Worm (Caenorhabditis elegans) whole organism, late embryonic: Measurements from ENCODE around the gene daf-9.

Experiments
- C38D4.7 ChIP-seq: fragments of 200-800 bp; sonication (Bioruptor generic); optimal IDR thresholded peaks from 2 replicates; lab custom pipeline; 2018; ENCODE audit warnings: mild to moderate bottlenecking, missing genetic modification characterization, moderate library complexity, missing compliant biosample characterization
- K02D7.2 ChIP-seq: sonication (generic microtip); optimal IDR thresholded peaks from 2 replicates; lab custom pipeline; 2017; ENCODE audit warnings: mild to moderate bottlenecking, missing genetic modification characterization, missing compliant biosample characterization
- K09A11.1 ChIP-seq: sonication (generic microtip); optimal IDR thresholded peaks from 2 replicates; lab custom pipeline; 2017; ENCODE audit warnings: antibody characterized with exemption, mild to moderate bottlenecking, missing genetic modification characterization, missing compliant biosample characterization; ENCODE audit not compliant: insufficient read depth
- ahr-1 ChIP-seq: sonication (generic microtip); optimal IDR thresholded peaks from 2 replicates; lab custom pipeline; 2016; ENCODE audit warnings: missing genetic modification characterization, missing compliant biosample characterization
- ama-1 ChIP-seq: fragments of 150-350 bp; optimal IDR thresholded peaks from 2 replicates; lab custom pipeline; 2014
- ceh-14 ChIP-seq: sonication (generic microtip); optimal IDR thresholded peaks from 2 replicates; lab custom pipeline; 2016; ENCODE audit warnings: missing genotype, missing genetic modification characterization, missing compliant biosample characterization
- ceh-22 ChIP-seq: sonication (generic microtip); optimal IDR thresholded peaks from 2 replicates; lab custom pipeline; 2017; ENCODE audit warnings: missing biosample characterization, missing genetic modification characterization
- ceh-24 ChIP-seq: sonication (generic microtip); optimal IDR thresholded peaks from 2 replicates; lab custom pipeline; 2016; ENCODE audit warnings: mild to moderate bottlenecking, missing genetic modification characterization, missing compliant biosample characterization
- ceh-31 ChIP-seq: sonication (generic microtip); optimal IDR thresholded peaks from 2 replicates; lab custom pipeline; 2016; ENCODE audit warnings: missing genetic modification characterization, missing compliant biosample characterization
- ceh-34 ChIP-seq: sonication (generic microtip); optimal IDR thresholded peaks from 2 replicates; lab custom pipeline; 2016; ENCODE audit warnings: mild to moderate bottlenecking, missing genetic modification characterization, missing compliant biosample characterization
- ceh-6 ChIP-seq: fragments of 200-800 bp; sonication (Bioruptor generic); optimal IDR thresholded peaks from 2 replicates; lab custom pipeline; 2018; ENCODE audit warnings: mild to moderate bottlenecking, missing genetic modification characterization, missing compliant biosample characterization
- dmd-4 ChIP-seq: sonication (generic microtip); optimal IDR thresholded peaks from 2 replicates; lab custom pipeline; 2016; ENCODE audit warnings: borderline replicate concordance, missing genetic modification characterization, missing compliant biosample characterization
- dve-1 ChIP-seq: sonication (generic microtip); optimal IDR thresholded peaks from 2 replicates; lab custom pipeline; 2017; ENCODE audit warnings: antibody characterized with exemption, mild to moderate bottlenecking, missing genetic modification characterization, missing compliant biosample characterization
- elt-2 ChIP-seq: sonication (generic microtip); optimal IDR thresholded peaks from 2 replicates; lab custom pipeline; 2016; ENCODE audit warnings: missing genetic modification reagents, missing genetic modification characterization, missing compliant biosample characterization
- ets-4 ChIP-seq: sonication (generic microtip); optimal IDR thresholded peaks from 2 replicates; lab custom pipeline; 2016; ENCODE audit warnings: missing genetic modification characterization, missing compliant biosample characterization
- eyg-1 ChIP-seq: sonication (generic microtip); optimal IDR thresholded peaks from 2 replicates; lab custom pipeline; 2016; ENCODE audit warnings: missing genotype, missing genetic modification characterization, missing compliant biosample characterization
- fkh-10 ChIP-seq: fragments of 150-350 bp; optimal IDR thresholded peaks from 2 replicates; lab custom pipeline; 2014; ENCODE audit warnings: missing biosample characterization, missing genetic modification reagents, missing genetic modification characterization
- gmeb-2 ChIP-seq: sonication (generic microtip); optimal IDR thresholded peaks from 2 replicates; lab custom pipeline; 2016; ENCODE audit warnings: missing genetic modification characterization, inconsistent platforms, missing compliant biosample characterization
- hlh-13 ChIP-seq: fragments of 200-800 bp; sonication (Bioruptor generic); optimal IDR thresholded peaks from 2 replicates; lab custom pipeline; 2018; ENCODE audit warnings: mild to moderate bottlenecking, missing genetic modification characterization, missing compliant biosample characterization
- hlh-15 ChIP-seq: sonication (generic microtip); optimal IDR thresholded peaks from 2 replicates; lab custom pipeline; 2016; ENCODE audit warnings: missing genetic modification characterization, missing compliant biosample characterization
- hlh-30 ChIP-seq: sonication (generic microtip); optimal IDR thresholded peaks from 2 replicates; lab custom pipeline; 2017; ENCODE audit warnings: antibody characterized with exemption, missing genetic modification characterization, missing compliant biosample characterization; ENCODE audit not compliant: insufficient read depth
- hlh-6 ChIP-seq: sonication (generic microtip); optimal IDR thresholded peaks from 2 replicates; lab custom pipeline; 2016; ENCODE audit warnings: missing genotype, missing genetic modification characterization, missing compliant biosample characterization
- madf-2 ChIP-seq: sonication (generic microtip); optimal IDR thresholded peaks from 2 replicates; lab custom pipeline; 2017; ENCODE audit warnings: missing genetic modification characterization, missing compliant biosample characterization
- mec-3 ChIP-seq: sonication (generic microtip); optimal IDR thresholded peaks from 2 replicates; lab custom pipeline; 2016; ENCODE audit warnings: borderline replicate concordance, missing genetic modification characterization, missing compliant biosample characterization
- odd-2 ChIP-seq: sonication (generic microtip); optimal IDR thresholded peaks from 2 replicates; lab custom pipeline; 2017; ENCODE audit warnings: antibody characterized with exemption, mild to moderate bottlenecking, missing genetic modification characterization, missing compliant biosample characterization
- pag-3 ChIP-seq: sonication (generic microtip); optimal IDR thresholded peaks from 2 replicates; lab custom pipeline; 2016; ENCODE audit warnings: missing compliant biosample characterization, missing genetic modification characterization, borderline replicate concordance
- pax-1 ChIP-seq: fragments of 150-350 bp; optimal IDR thresholded peaks from 2 replicates; lab custom pipeline; 2014; ENCODE audit warnings: missing biosample characterization, missing genetic modification characterization
- pha-2 ChIP-seq: sonication (generic microtip); optimal IDR thresholded peaks from 2 replicates; lab custom pipeline; 2017; ENCODE audit warnings: mild to moderate bottlenecking, missing genetic modification characterization, missing compliant biosample characterization
- pha-4 ChIP-seq: fragments of 150-350 bp; optimal IDR thresholded peaks from 2 replicates; lab custom pipeline; 2018; ENCODE audit warnings: missing biosample characterization, missing genetic modification reagents, missing genetic modification characterization
- ref-2 ChIP-seq: sonication (generic microtip); optimal IDR thresholded peaks from 2 replicates; lab custom pipeline; 2016; ENCODE audit warnings: missing genetic modification characterization, missing compliant biosample characterization
- sdc-2 ChIP-seq: sonication (generic microtip); optimal IDR thresholded peaks from 2 replicates; lab custom pipeline; 2016; ENCODE audit warnings: missing genotype, missing genetic modification characterization, missing compliant biosample characterization
- sox-2 ChIP-seq: fragments of 200-800 bp; sonication (Bioruptor generic); IDR thresholded peaks from 2 replicates; pipeline ENCODE4 v1.3.6; 2022; ENCODE audit warnings: missing genetic modification reagents, missing genetic modification characterization, missing compliant biosample characterization
- tbx-2 ChIP-seq: sonication (generic microtip); optimal IDR thresholded peaks from 2 replicates; lab custom pipeline; 2016; ENCODE audit warnings: missing genetic modification characterization, missing compliant biosample characterization
- ttx-3 ChIP-seq: sonication (generic microtip); optimal IDR thresholded peaks from 2 replicates; lab custom pipeline; 2016; ENCODE audit warnings: missing genetic modification reagents, missing genetic modification characterization, missing compliant biosample characterization
- unc-3 ChIP-seq, 2 experiments: fragments of 200-800 bp in 1 of 2; sonication (Bioruptor generic) in 1 of 2; sonication (generic microtip) in 1 of 2; conservative IDR thresholded peaks in 1 of 2; optimal IDR thresholded peaks in 1 of 2; 2 replicates each; pipeline versions ENCODE4 v1.3.6 to Lab custom; 2016 to 2022; ENCODE audit warnings: missing compliant biosample characterization in 2 of 2, missing genetic modification characterization in 2 of 2, missing genetic modification reagents in 1 of 2
- unc-42 ChIP-seq: sonication (generic microtip); optimal IDR thresholded peaks from 2 replicates; lab custom pipeline; 2016; ENCODE audit warnings: missing genotype, missing genetic modification characterization, missing compliant biosample characterization
- unc-55 ChIP-seq: sonication (generic microtip); optimal IDR thresholded peaks from 2 replicates; lab custom pipeline; 2017; ENCODE audit warnings: missing biosample characterization, missing genetic modification reagents, missing genetic modification characterization
- unc-86 ChIP-seq: sonication (generic microtip); optimal IDR thresholded peaks from 2 replicates; lab custom pipeline; 2016; ENCODE audit warnings: missing genetic modification characterization, missing compliant biosample characterization
- ztf-16 ChIP-seq: sonication (generic microtip); optimal IDR thresholded peaks from 2 replicates; lab custom pipeline; 2017; ENCODE audit warnings: missing genetic modification characterization, missing compliant biosample characterization

Gene daf-9

DNA sequence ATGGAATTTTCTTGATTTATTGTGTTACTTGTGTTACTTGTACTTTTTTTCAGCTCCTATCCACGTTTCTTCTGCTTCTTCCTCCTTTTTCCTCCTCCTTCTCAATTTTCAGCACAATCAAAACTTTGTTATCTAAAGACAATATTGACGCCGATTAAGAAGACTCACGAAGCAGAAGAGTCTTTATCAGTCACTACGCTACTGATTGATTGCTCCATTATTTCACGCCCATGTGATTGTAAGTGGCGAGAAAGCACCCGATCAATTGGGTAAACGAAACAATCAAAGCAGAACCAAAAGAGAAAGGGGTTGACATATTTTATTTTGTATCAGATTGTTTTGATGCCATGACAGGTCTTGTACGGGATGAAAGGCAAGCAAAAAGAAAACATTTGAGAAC lies 27.5 kb upstream of the daf-9 start, which contains the start of gene T25B2.2:
Gene T25B2.2 (plus strand): TSS at position 392 of the 400 bp plus-strand sequence.
- TF ChIP-seq ceh-14 (no peak), elt-2 (tag; lab: Kevin White, UChicago) (peak; percentile 88)

DNA sequence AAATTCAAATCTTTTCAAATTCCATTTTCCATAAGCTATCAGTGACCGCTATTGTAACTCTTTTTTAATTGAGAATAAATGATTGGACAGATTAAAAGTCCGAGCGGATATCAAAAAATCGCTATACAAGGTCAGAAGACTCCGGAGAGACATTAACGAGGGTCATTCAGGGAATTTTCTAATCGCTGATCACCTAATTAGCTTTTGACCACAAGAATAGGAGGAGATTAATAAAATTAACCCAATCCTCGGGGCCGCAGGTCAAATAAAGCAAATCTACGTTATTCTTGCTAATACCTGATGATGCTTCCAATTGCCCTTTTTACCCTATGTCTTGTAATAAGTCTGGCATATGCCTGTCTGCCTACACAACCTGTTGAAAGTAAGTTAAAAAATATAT lies 23.1 kb upstream of the daf-9 start, which contains the start of gene T25B2.1:
Gene T25B2.1 (plus strand): TSS at position 301 of the 400 bp plus-strand sequence.
- no peak for TF ChIP-seq odd-2 (tag; lab: Kevin White, UChicago)
- TF ChIP-seq ceh-31 (tag; lab: Kevin White, UChicago): no peak
- no peak for TF ChIP-seq hlh-13 (GFP tag; lab: Kevin White, UChicago)
- TF ChIP-seq unc-3 (GFP tag; conservative IDR thresholded peaks at IDR 0.05; lab: Robert Waterston, UW): no peak
- TF ChIP-seq unc-3 (tag; optimal IDR thresholded peaks at IDR 0.05; lab: Kevin White, UChicago): no peak
- TF ChIP-seq ets-4 (tag; lab: Kevin White, UChicago): no peak
- TF ChIP-seq dmd-4 (tag; lab: Kevin White, UChicago): no peak
- no peak for TF ChIP-seq ama-1
- TF ChIP-seq ceh-14: no peak
- no peak for TF ChIP-seq gmeb-2 (tag; lab: Kevin White, UChicago)
- no peak for TF ChIP-seq unc-86 (tag; lab: Kevin White, UChicago)
- TF ChIP-seq hlh-30 (tag; lab: Kevin White, UChicago): no peak
- TF ChIP-seq madf-2 (tag; lab: Kevin White, UChicago): no peak
- TF ChIP-seq sox-2 (GFP tag; lab: Robert Waterston, UW): no peak
- no peak for TF ChIP-seq ceh-34 (tag; lab: Kevin White, UChicago)
- no peak for TF ChIP-seq ttx-3 (tag; lab: Kevin White, UChicago)
- TF ChIP-seq unc-55 (GFP tag; lab: Kevin White, UChicago): no peak
- TF ChIP-seq hlh-15 (tag; lab: Kevin White, UChicago): no peak

DNA sequence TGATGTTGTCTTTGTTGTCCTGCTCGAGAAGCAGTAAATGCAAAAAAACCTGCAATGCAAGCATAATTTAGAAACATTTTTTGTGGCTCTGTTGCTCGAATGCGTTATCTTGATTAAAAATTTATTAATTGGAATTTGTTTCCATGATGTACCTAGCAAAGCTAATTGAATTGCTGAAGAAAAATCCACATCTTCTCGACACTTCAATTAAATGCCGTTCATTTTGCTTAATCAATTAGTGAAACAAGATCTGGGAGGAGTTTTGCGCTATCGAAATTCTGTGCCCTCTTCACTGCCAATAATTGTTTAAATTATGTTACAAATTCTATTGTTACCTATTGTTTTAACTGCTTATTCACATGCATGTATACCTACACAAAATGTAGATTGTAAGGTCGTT lies 20.9 kb upstream of the daf-9 start, which contains the start of gene T25B2.3:
Gene T25B2.3 (plus strand): TSS at position 301 of the 400 bp plus-strand sequence.
- TF ChIP-seq pax-1 (tag; lab: Kevin White, UChicago) (no peak), pha-4 (tag; lab: Kevin White, UChicago) (no peak), ceh-22 (tag; lab: Kevin White, UChicago) (no peak), ceh-24 (tag; lab: Kevin White, UChicago) (no peak), ceh-6 (GFP tag; lab: Kevin White, UChicago) (no peak), ztf-16 (tag; lab: Kevin White, UChicago) (no peak), eyg-1 (tag; lab: Kevin White, UChicago) (no peak), K09A11.1 (no peak), ceh-34 (tag; lab: Kevin White, UChicago) (no peak)
- TF ChIP-seq, all 69 proteins: peak for 0

DNA sequence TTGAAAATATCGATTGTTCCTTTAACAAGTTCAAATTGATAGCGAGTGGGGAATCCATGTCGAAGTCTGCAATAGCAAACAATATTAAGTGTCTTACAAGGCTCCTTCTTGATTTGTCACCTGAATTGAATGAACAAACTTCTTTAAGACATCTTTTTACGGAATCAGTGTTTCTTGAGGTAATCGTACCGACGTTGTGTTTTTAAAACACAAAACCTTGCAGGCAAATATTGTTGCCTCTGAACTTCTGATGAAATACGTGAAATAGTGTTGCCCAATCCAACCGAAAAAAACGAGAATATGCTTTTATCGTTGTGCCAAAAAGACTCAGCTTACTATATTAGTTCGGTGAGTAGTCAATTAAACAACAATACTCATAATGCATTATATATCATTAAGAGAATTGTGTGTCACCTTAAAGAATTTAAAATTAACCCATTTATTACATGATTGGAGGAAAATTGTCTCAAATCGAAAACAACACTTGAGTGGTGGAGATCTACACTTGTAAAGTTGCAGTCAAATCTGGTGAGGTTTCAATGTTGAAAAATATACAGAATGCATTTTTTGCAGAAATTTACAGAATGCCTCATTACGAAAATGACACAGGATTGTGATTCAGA lies 18.7 kb upstream of the daf-9 start, which contains the start of the genes T25B2.4 and T13C5.3:
Gene T25B2.4 (plus strand): TSS at position 301 of the 623 bp plus-strand sequence.
Gene T13C5.3 (plus strand): TSS at position 573 of the 623 bp plus-strand sequence.
- TF ChIP-seq unc-42 (tag; lab: Kevin White, UChicago): no peak
- TF ChIP-seq unc-86 (tag; lab: Kevin White, UChicago): no peak
- TF ChIP-seq ets-4 (tag; lab: Kevin White, UChicago): no peak
- no peak for TF ChIP-seq ttx-3 (tag; lab: Kevin White, UChicago)
- TF ChIP-seq mec-3 (tag; lab: Kevin White, UChicago): no peak
- TF ChIP-seq K02D7.2: no peak
- no peak for TF ChIP-seq tbx-2 (tag; lab: Kevin White, UChicago)
- no peak for TF ChIP-seq ahr-1 (tag; lab: Kevin White, UChicago)
- TF ChIP-seq elt-2 (tag; lab: Kevin White, UChicago): no peak
- TF ChIP-seq fkh-10 (GFP tag; lab: Kevin White, UChicago): no peak
- TF ChIP-seq hlh-6 (tag; lab: Kevin White, UChicago): no peak
- no peak for TF ChIP-seq sdc-2
- TF ChIP-seq dmd-4 (tag; lab: Kevin White, UChicago): no peak
- no peak for TF ChIP-seq C38D4.7
- no peak for TF ChIP-seq pha-2 (tag; lab: Kevin White, UChicago)
- no peak for TF ChIP-seq pha-4 (tag; lab: Kevin White, UChicago)
- no peak for TF ChIP-seq ceh-34 (tag; lab: Kevin White, UChicago)
- TF ChIP-seq dve-1 (tag; lab: Kevin White, UChicago): no peak
- no peak for TF ChIP-seq ref-2 (tag; lab: Kevin White, UChicago)
- no peak for TF ChIP-seq pag-3 (tag; lab: Kevin White, UChicago)
